Fruit fly (Drosophila melanogaster) whole organism, adult: Measurements from ENCODE around the gene HP1c.

Experiments
- CG11617 ChIP-seq: fragments of 200-800 bp; sonication (Bioruptor generic); optimal IDR thresholded peaks from 2 replicates; lab custom pipeline; 2017; ENCODE audit warnings: mild to moderate bottlenecking, missing biosample characterization, missing genetic modification reagents, missing genetic modification characterization
- CG12768 ChIP-seq: fragments of 200-800 bp; sonication (Bioruptor generic); optimal IDR thresholded peaks from 2 replicates; lab custom pipeline; 2017; ENCODE audit warnings: missing biosample characterization, missing genetic modification characterization, mild to moderate bottlenecking, moderate library complexity, missing genetic modification reagents
- CG14711 ChIP-seq: fragments of 200-800 bp; sonication (Bioruptor generic); optimal IDR thresholded peaks from 2 replicates; lab custom pipeline; 2018; ENCODE audit warnings: missing biosample characterization, mild to moderate bottlenecking, missing genetic modification characterization, moderate library complexity
- CG1620 ChIP-seq: fragments of 200-800 bp; sonication (Bioruptor generic); optimal IDR thresholded peaks from 2 replicates; lab custom pipeline; 2016; ENCODE audit warnings: missing biosample characterization, missing genetic modification characterization
- CG33017 ChIP-seq: fragments of 200-800 bp; sonication (Bioruptor generic); optimal IDR thresholded peaks from 2 replicates; lab custom pipeline; 2018; ENCODE audit warnings: missing biosample characterization, mild to moderate bottlenecking, missing genetic modification characterization, moderate library complexity
- CG5204 ChIP-seq: fragments of 200-800 bp; sonication (Bioruptor generic); optimal IDR thresholded peaks from 2 replicates; lab custom pipeline; 2016; ENCODE audit warnings: missing biosample characterization, missing genetic modification characterization
- CG7045 ChIP-seq: fragments of 200-800 bp; sonication (Bioruptor generic); optimal IDR thresholded peaks from 2 replicates; lab custom pipeline; 2017; ENCODE audit warnings: missing biosample characterization, mild to moderate bottlenecking, missing genetic modification characterization
- CG7101 ChIP-seq: fragments of 200-800 bp; sonication (Bioruptor generic); optimal IDR thresholded peaks from 2 replicates; lab custom pipeline; 2018; ENCODE audit warnings: missing biosample characterization, mild to moderate bottlenecking, missing genetic modification characterization, moderate library complexity
- Clk ChIP-seq: fragments of 200-800 bp; sonication (Bioruptor generic); optimal IDR thresholded peaks from 2 replicates; lab custom pipeline; 2017; ENCODE audit warnings: missing biosample characterization, missing genetic modification characterization
- Crg-1 ChIP-seq: fragments of 200-800 bp; sonication (Bioruptor generic); optimal IDR thresholded peaks from 2 replicates; lab custom pipeline; 2016; ENCODE audit warnings: missing biosample characterization, missing genetic modification characterization
- Hr96 ChIP-seq: fragments of 200-800 bp; sonication (Bioruptor generic); optimal IDR thresholded peaks from 2 replicates; lab custom pipeline; 2016; ENCODE audit warnings: missing biosample characterization, missing genetic modification characterization
- Mnt ChIP-seq: fragments of 200-800 bp; sonication (Bioruptor generic); optimal IDR thresholded peaks from 2 replicates; lab custom pipeline; 2016; ENCODE audit warnings: missing biosample characterization, mild to moderate bottlenecking, missing genetic modification characterization
- bab1 ChIP-seq: fragments of 200-800 bp; sonication (Bioruptor generic); optimal IDR thresholded peaks from 3 replicates; lab custom pipeline; 2019; ENCODE audit warnings: missing biosample characterization, mild to moderate bottlenecking, missing genetic modification characterization, moderate library complexity
- cic ChIP-seq: fragments of 200-800 bp; sonication (Bioruptor generic); optimal IDR thresholded peaks from 2 replicates; lab custom pipeline; 2017; ENCODE audit warnings: missing biosample characterization, mild to moderate bottlenecking, missing genetic modification characterization, moderate library complexity
- cnc ChIP-seq, 2 experiments: fragments of >200 bp; optimal IDR thresholded peaks; 2 replicates each; lab custom pipeline; 2017
- kay ChIP-seq: fragments of 200-800 bp; sonication (Bioruptor generic); peaks from one replicate; lab custom pipeline; 2016; ENCODE audit warnings: missing biosample characterization, missing genetic modification characterization, borderline replicate concordance
- ovo ChIP-seq: fragments of 200-800 bp; sonication (Bioruptor generic); optimal IDR thresholded peaks from 2 replicates; lab custom pipeline; 2016; ENCODE audit warnings: missing biosample characterization, missing genetic modification characterization
- pad ChIP-seq: fragments of 200-800 bp; sonication (Bioruptor generic); optimal IDR thresholded peaks from 3 replicates; lab custom pipeline; 2017; ENCODE audit warnings: missing biosample characterization, missing genetic modification characterization, mild to moderate bottlenecking, moderate library complexity, missing genetic modification reagents
- tj ChIP-seq: fragments of 200-800 bp; sonication (Bioruptor generic); optimal IDR thresholded peaks from 3 replicates; lab custom pipeline; 2017; ENCODE audit warnings: missing biosample characterization, mild to moderate bottlenecking, missing genetic modification characterization, moderate library complexity
- toe ChIP-seq: fragments of 200-800 bp; sonication (Bioruptor generic); optimal IDR thresholded peaks from 2 replicates; lab custom pipeline; 2016; ENCODE audit warnings: missing biosample characterization, missing genetic modification characterization

Gene HP1c

DNA sequence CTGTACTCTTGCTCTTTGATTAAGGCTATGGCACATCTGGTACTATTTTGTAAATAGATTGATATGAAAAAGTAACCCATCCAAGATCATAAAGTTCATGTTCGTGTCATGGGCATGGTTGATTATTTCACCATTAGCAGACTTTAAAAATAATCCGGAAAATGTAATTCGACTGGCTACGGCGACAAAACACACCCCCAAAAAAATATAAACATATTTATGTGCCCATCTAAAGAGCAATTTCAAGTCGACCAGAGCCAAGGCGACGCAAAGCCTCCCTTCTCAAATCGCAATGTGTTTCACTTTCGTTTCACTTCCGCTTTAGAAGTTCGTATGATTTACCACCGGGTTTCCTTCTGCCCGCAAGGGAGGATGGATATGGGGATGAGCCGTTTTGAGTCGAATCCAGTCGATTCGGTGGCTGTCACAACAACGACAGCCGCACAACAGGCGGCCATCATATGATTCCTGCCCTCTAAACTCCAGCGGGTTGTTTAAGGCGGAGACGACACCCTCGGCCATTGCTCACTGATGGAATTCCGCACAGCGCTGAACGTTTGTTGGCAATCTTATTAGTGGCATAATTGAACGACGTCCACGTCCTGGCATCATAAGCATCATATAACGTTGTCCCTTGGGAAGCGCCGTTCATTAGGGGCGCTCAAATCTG, 26.3 kb upstream of the HP1c start:
- TF ChIP-seq Hr96 (GFP tag; lab: Kevin White, UChicago) (no peak), cnc (optimal IDR thresholded peaks at IDR 0.05; lab: Kevin White, UChicago) (no peak), toe (GFP tag; lab: Kevin White, UChicago) (no peak), CG1620 (GFP tag; lab: Kevin White, UChicago) (no peak), bab1 (GFP tag; lab: Kevin White, UChicago) (no peak), CG11617 (GFP tag; lab: Kevin White, UChicago) (no peak), CG5204 (no peak), CG12768 (GFP tag; lab: Kevin White, UChicago) (no peak), tj (GFP tag; lab: Kevin White, UChicago) (no peak), Clk (GFP tag; lab: Kevin White, UChicago) (no peak), cic (GFP tag; lab: Kevin White, UChicago) (no peak), CG7101 (tag; lab: Kevin White, UChicago) (no peak), ovo (GFP tag; lab: Kevin White, UChicago) (no peak), CG7045 (no peak), CG14711 (no peak), Mnt (no peak), Crg-1 (GFP tag; lab: Kevin White, UChicago) (no peak), CG33017 (tag; lab: Kevin White, UChicago) (no peak), pad (GFP tag; lab: Kevin White, UChicago) (no peak)

DNA sequence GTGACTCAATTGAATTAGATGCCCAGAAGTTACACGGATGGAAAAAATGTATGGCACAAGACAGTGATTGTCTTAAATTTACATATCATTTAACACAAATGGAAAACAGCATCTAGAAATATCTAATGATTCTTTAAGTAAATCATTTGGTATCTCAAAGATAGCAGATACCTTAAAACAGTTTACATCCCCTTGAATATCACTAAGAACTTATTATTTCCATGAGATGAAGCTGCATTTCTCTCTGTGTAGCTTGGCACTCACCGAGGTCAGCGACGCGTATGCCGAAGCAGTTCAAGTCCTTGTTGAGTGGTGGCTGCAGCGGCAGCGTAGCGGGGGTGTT, 25.8 kb upstream of the HP1c start:
- TF ChIP-seq CG14711 (no peak), cic (GFP tag; lab: Kevin White, UChicago) (no peak), pad (GFP tag; lab: Kevin White, UChicago) (no peak), kay (GFP tag; lab: Kevin White, UChicago) (no peak), CG1620 (GFP tag; lab: Kevin White, UChicago) (no peak), Crg-1 (GFP tag; lab: Kevin White, UChicago) (no peak), CG33017 (tag; lab: Kevin White, UChicago) (no peak), Mnt (no peak), Hr96 (GFP tag; lab: Kevin White, UChicago) (no peak), ovo (GFP tag; lab: Kevin White, UChicago) (no peak), tj (GFP tag; lab: Kevin White, UChicago) (no peak)

DNA sequence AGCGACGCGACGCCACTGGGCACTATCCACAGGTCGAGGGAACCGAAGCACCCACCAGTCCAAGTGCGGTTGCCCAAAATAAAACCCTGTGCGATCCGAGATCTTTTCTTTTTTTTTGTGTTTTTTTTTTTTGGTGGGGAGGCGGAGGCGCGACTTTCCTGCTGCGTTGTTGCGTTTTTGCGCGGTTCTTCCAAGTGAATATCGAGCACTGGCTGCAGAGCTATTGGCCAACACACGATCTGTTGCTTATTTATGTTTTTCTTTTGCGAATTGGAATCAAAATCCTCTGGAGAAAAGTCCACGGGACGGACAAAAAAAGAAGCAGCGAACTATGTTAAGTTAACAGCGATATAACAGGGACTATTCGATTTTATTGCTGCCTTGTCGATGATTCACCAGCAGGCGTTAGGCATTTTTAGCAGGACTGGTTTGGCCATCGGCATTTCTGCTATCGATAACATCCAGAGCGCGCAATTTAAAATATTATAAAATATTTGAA, 24.6 kb upstream of the HP1c start, which contains the start of gene wge:
TSS of gene wge (minus strand) at position 343 of the 499 bp plus-strand sequence.
- peak; percentile 7 for TF ChIP-seq CG7101 (tag; lab: Kevin White, UChicago)
- TF ChIP-seq CG7045 = no peak
- no peak for TF ChIP-seq toe (GFP tag; lab: Kevin White, UChicago)
- peak; percentile 15 for TF ChIP-seq Mnt
- TF ChIP-seq pad (GFP tag; lab: Kevin White, UChicago) = no peak
- no peak for TF ChIP-seq cnc (optimal IDR thresholded peaks at IDR 0.05; lab: Kevin White, UChicago)
- no peak for TF ChIP-seq cic (GFP tag; lab: Kevin White, UChicago)
- TF ChIP-seq Crg-1 (GFP tag; lab: Kevin White, UChicago) = no peak
- TF ChIP-seq CG12768 (GFP tag; lab: Kevin White, UChicago) = peak; percentile 68
- TF ChIP-seq CG11617 (GFP tag; lab: Kevin White, UChicago) = peak; percentile 27
- no peak for TF ChIP-seq Clk (GFP tag; lab: Kevin White, UChicago)
- peak; percentile 17 for TF ChIP-seq tj (GFP tag; lab: Kevin White, UChicago)
- no peak for TF ChIP-seq CG33017 (tag; lab: Kevin White, UChicago)
- no peak for TF ChIP-seq ovo (GFP tag; lab: Kevin White, UChicago)
- TF ChIP-seq kay (GFP tag; lab: Kevin White, UChicago) = peak; percentile 99
- TF ChIP-seq CG5204 = no peak
- peak; percentile 43 for TF ChIP-seq bab1 (GFP tag; lab: Kevin White, UChicago)
- no peak for TF ChIP-seq CG14711
- peak; percentile 9 for TF ChIP-seq CG1620 (GFP tag; lab: Kevin White, UChicago)
- TF ChIP-seq Hr96 (GFP tag; lab: Kevin White, UChicago) = peak; percentile 29

DNA sequence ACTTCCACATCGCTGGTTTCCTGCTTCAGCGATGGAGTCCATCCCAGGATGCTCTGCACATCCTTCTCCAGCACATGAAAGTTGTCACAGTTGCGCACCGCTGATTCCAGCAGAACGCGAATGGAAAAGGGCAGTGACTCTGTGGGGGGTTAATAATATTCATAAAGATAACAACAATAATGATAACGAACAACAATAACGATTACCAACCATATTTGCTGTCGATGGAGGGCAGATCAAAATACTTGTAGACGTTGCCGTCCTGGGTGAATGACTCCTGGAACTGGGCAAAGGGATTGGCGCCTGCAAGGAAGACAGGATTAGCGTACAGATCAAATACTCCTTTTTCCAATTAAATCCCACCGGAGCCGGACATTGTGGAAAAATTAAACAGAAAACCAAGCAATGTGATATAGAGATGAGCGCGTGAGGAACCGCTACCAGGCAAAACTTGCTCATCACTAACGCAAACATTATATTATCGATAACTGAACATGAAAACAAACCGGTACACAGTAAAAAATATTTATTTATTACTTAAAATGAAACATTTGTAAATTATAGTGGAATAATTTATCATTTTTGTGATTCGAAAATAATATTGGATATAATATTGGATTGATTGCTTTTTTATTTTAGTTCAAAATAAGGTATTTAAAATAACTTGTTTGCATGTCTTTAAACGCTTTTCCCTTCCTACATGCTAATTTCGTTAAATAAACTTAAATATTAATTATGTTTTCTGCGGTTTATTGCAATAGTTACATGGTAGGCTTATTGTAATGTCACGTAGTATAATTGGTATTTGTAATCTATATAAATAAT, 21.1 kb upstream of the HP1c start, which contains the start of gene Irp-1A:
TSS of gene Irp-1A (minus strand) at position 439 of the 825 bp plus-strand sequence.
- TF ChIP-seq CG33017 (tag; lab: Kevin White, UChicago) (peak; percentile 77), CG7101 (tag; lab: Kevin White, UChicago) (peak; percentile 74), bab1 (GFP tag; lab: Kevin White, UChicago) (peak; percentile 73), ovo (GFP tag; lab: Kevin White, UChicago) (no peak), Clk (GFP tag; lab: Kevin White, UChicago) (no peak), Crg-1 (GFP tag; lab: Kevin White, UChicago) (peak; percentile 7), Mnt (peak; percentile 59), pad (GFP tag; lab: Kevin White, UChicago) (peak; percentile 19), CG12768 (GFP tag; lab: Kevin White, UChicago) (no peak), tj (GFP tag; lab: Kevin White, UChicago) (peak; percentile 39), kay (GFP tag; lab: Kevin White, UChicago) (no peak), CG1620 (GFP tag; lab: Kevin White, UChicago) (peak; percentile 17), cic (GFP tag; lab: Kevin White, UChicago) (peak; percentile 10), CG5204 (no peak), toe (GFP tag; lab: Kevin White, UChicago) (peak; percentile 59), CG14711 (peak; percentile 76), cnc (optimal IDR thresholded peaks at IDR 0.05; lab: Kevin White, UChicago) (no peak), CG11617 (GFP tag; lab: Kevin White, UChicago) (peak; percentile 68), Hr96 (GFP tag; lab: Kevin White, UChicago) (no peak), CG7045 (peak; percentile 70)
